Worm (Caenorhabditis elegans): Measurements from ENCODE around the gene C14E2.1.

Gene C14E2.1

DNA sequence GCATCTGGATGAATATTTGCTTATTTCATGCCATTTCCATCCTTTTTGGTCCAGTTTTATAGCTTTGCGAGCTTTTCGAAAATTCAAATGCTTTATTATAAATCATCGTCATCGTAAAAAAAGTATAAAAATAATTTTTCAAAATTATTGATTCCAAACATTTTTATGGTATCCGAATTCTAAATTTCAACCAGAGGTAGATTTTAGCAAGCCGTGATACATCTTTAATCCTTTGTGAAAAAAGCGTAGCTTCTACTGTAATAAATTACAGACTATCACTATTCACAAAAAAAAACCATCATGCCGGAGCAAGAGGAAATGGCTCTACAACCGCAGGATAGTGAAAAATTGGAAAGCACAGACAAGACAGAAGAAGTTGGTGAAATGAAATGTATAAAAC is at the start of gene C14E2.1:
TSS of gene C14E2.1 (plus strand) at position 301 of the 400 bp plus-strand sequence.
- TF ChIP-seq D1046.2 (GFP tag; IDR thresholded peaks at IDR 0.05) = no peak
- TF ChIP-seq ceh-44 (GFP tag; IDR thresholded peaks at IDR 0.05) = no peak
- no peak for TF ChIP-seq zag-1 (tag; optimal IDR thresholded peaks at IDR 0.05)

DNA sequence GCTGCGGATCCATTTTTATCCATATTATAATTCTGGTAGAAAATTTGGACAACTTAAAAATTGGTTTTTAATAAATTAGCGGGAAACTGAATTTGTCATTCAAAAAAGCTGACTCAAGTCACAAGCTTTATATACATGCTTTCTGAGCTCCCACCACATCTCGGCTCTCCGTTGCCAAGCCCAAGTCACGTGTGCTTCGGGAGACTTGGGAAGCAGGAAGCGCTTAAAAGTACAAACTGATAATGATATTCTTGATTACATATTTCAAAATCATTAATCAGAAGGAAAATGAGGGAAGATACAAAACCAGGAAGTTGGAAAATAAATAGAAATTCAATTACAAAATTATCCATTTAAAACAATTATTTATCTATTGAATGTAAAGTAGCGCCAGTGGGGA is 48.3 kb upstream of the C14E2.1 start, which contains the start of gene elc-2:
TSS of gene elc-2 (minus strand) at position 101 of the 400 bp plus-strand sequence.
- TF ChIP-seq ama-1 (optimal IDR thresholded peaks at IDR 0.05) (no peak), nhr-102 (tag; optimal IDR thresholded peaks at IDR 0.05) (no peak), ztf-11 (tag; optimal IDR thresholded peaks at IDR 0.05) (no peak), dmd-6 (GFP tag; IDR thresholded peaks at IDR 0.05) (no peak), nhr-77 (tag; optimal IDR thresholded peaks at IDR 0.05) (no peak), fos-1 (tag; optimal IDR thresholded peaks at IDR 0.05) (no peak), nhr-6 (tag; optimal IDR thresholded peaks at IDR 0.05) (no peak), sdz-12 (GFP tag; optimal IDR thresholded peaks at IDR 0.05) (no peak), nhr-28 (tag; optimal IDR thresholded peaks at IDR 0.05) (no peak), vab-7 (GFP tag; IDR thresholded peaks at IDR 0.05) (no peak), nhr-10 (tag; optimal IDR thresholded peaks at IDR 0.05) (no peak), tag-97 (GFP tag; IDR thresholded peaks at IDR 0.05) (no peak), lin-1 (GFP tag; IDR thresholded peaks at IDR 0.05) (no peak)

DNA sequence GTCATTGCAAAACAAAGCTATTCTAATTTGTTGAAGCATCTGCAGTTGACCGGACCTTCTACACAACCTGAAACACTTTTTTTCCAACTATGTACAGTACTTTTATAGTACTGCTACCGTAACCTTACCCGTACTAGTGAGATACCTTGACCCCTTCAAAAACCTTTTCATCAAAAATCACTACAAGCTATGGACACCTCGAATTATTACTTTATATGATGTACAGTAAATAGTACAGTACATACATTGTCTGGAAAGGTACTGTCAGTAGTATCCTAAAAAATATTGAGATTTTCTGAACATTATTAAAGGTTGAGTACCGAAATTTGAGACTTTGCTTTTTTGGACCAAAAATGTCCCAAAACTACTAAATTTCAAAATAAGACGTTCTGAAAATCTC is 40.6 kb upstream of the C14E2.1 start:
- TF ChIP-seq lim-7 (GFP tag; IDR thresholded peaks at IDR 0.05) (no peak), unc-62 (GFP tag; optimal IDR thresholded peaks at IDR 0.05 in 1 of 2) (peak in 1 of 2 experiments; percentile 98), unc-62 (tag; optimal IDR thresholded peaks at IDR 0.05) (no peak), F37D6.2 (tag; optimal IDR thresholded peaks at IDR 0.05) (no peak)

DNA sequence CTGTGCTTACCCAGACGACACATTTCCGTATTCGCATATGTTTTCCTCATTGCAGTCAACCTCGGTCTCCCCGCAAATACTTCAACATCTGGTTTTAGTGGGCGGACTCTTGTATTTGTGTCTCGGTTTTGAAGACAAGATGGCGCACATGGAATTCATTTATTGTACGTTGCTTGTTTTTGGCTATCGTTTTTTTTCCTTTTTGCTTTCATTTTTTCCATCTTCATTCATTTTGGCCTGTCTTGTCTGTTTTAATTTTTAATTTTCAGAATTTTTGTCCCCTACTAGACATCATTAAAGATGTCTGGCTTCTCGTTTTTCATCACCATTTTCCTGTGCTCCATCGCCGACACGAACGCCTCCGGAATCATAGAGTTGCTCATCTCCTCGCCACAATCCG is 39.7 kb upstream of the C14E2.1 start, which contains the start of gene arg-1:
TSS of gene arg-1 (plus strand) at position 301 of the 400 bp plus-strand sequence.
- TF ChIP-seq spr-1 (tag; optimal IDR thresholded peaks at IDR 0.05) (no peak), zag-1 (tag; optimal IDR thresholded peaks at IDR 0.05) (no peak), lin-29 (GFP tag; IDR thresholded peaks at IDR 0.05) (no peak), ceh-28 (tag; optimal IDR thresholded peaks at IDR 0.05) (no peak), hlh-11 (tag; optimal IDR thresholded peaks at IDR 0.05) (no peak), nhr-48 (tag; optimal IDR thresholded peaks at IDR 0.05) (no peak), jun-1 (tag; optimal IDR thresholded peaks at IDR 0.05) (no peak), sdz-12 (GFP tag; optimal IDR thresholded peaks at IDR 0.05) (no peak), ZK546.5 (tag; optimal IDR thresholded peaks at IDR 0.05) (no peak), mes-2 (tag; optimal IDR thresholded peaks at IDR 0.05; ENCODE audit: poor library complexity, severe bottlenecking) (no peak), dve-1 (tag; optimal IDR thresholded peaks at IDR 0.05; ENCODE audit: insufficient read depth) (no peak), ceh-32 (tag; optimal IDR thresholded peaks at IDR 0.05; ENCODE audit: poor library complexity) (no peak), aha-1 (tag) (no peak), spr-3 (GFP tag; optimal IDR thresholded peaks at IDR 0.05) (no peak), attf-4 (tag; optimal IDR thresholded peaks at IDR 0.05) (no peak), aly-2 (tag; optimal IDR thresholded peaks at IDR 0.05) (no peak), ceh-44 (GFP tag; IDR thresholded peaks at IDR 0.05) (no peak), Y75B8A.6 (GFP tag; IDR thresholded peaks at IDR 0.05) (no peak)

DNA sequence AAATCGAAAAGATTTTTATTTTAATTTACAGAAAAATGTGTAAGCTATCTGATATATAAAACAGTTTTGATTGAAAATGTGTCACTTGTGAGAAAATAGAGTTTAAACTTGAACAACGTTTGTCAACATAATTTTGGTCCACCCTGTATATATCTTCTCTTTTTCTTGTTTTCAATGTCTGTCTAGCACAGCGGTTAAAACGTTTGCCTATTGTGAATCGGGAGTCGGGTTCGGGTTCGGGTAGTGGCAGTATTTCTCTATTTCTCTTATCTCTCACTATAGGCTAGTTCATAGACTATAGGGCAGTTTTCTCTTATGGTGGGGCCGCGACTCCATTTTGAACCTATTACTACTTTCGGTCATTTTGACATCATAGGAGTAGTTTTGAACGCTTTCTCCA is 35.2 kb upstream of the C14E2.1 start:
- TF ChIP-seq unc-62 (GFP tag; optimal IDR thresholded peaks at IDR 0.05 in 1 of 2) (peak in 1 of 2 experiments; percentile 60), unc-62 (tag; optimal IDR thresholded peaks at IDR 0.05) (no peak), T20F7.1 (GFP tag; optimal IDR thresholded peaks at IDR 0.05) (no peak)

Data from whole organism, L4 larva.